Fruit fly (Drosophila melanogaster): ENCODE results near the gene CG16711.

CG16711 gene

dm6 chr3L:9692234-9692891, 11.8 kb upstream of the CG16711 start (continued):
- TF ChIP-seq CG17359 (tag; optimal IDR thresholded peaks at IDR 0.05), result no peak
- TF ChIP-seq Fer3 (tag; optimal IDR thresholded peaks at IDR 0.05), result no peak
- TF ChIP-seq CG4360 (GFP tag; IDR thresholded peaks at IDR 0.05), result peak; percentile 98
- peak; percentile 66 for TF ChIP-seq CG18011 (GFP tag; optimal IDR thresholded peaks at IDR 0.05)
- peak; percentile 98 for TF ChIP-seq CG3163 (GFP tag; optimal IDR thresholded peaks at IDR 0.05)
- no peak for TF ChIP-seq CG6254 (GFP tag; optimal IDR thresholded peaks at IDR 0.05)
- TF ChIP-seq CG2202 (tag; optimal IDR thresholded peaks at IDR 0.05), result no peak
- no peak for TF ChIP-seq az2 (GFP tag; optimal IDR thresholded peaks at IDR 0.05)
- TF ChIP-seq gsb (GFP tag; IDR thresholded peaks at IDR 0.05), result no peak
- TF ChIP-seq sug (tag; optimal IDR thresholded peaks at IDR 0.05), result peak; percentile 99
- TF ChIP-seq Pdp1 (GFP tag; optimal IDR thresholded peaks at IDR 0.05), result peak in 1 of 2 experiments; percentile 23
- no peak for TF ChIP-seq Hmx (GFP tag; optimal IDR thresholded peaks at IDR 0.05)
- TF ChIP-seq CG6765 (GFP tag; optimal IDR thresholded peaks at IDR 0.05), result no peak
- TF ChIP-seq CG9609 (GFP tag; optimal IDR thresholded peaks at IDR 0.05), result no peak
- peak; percentile 25; the same call in 1 of the 2 replicates for TF ChIP-seq Bgb (GFP tag; IDR thresholded peaks at IDR 0.05; ENCODE audit: partially characterized antibody)
- TF ChIP-seq CG13287 (GFP tag; IDR thresholded peaks at IDR 0.05; ENCODE audit: partially characterized antibody), result peak; percentile 43; the same call in 1 of the 2 replicates
- peak; percentile 53; the same call in 1 of the 3 replicates for TF ChIP-seq ci (GFP tag; IDR thresholded peaks at IDR 0.05)
- no peak for TF ChIP-seq HmgZ (tag; optimal IDR thresholded peaks at IDR 0.05)
- TF ChIP-seq eve (GFP tag; optimal IDR thresholded peaks at IDR 0.05), result peak in 1 of 2 experiments; percentile 83
- TF ChIP-seq sna (GFP tag; IDR thresholded peaks at IDR 0.05; ENCODE audit: partially characterized antibody), result peak; percentile 77
- TF ChIP-seq dimm (GFP tag; IDR thresholded peaks at IDR 0.05), result no peak
- TF ChIP-seq CG15073 (GFP tag; optimal IDR thresholded peaks at IDR 0.05), result no peak
- no peak for TF ChIP-seq fru (optimal IDR thresholded peaks at IDR 0.05)
- peak; percentile 95 for TF ChIP-seq Adf1 (GFP tag; IDR thresholded peaks at IDR 0.05)
- TF ChIP-seq HLHmδ (GFP tag; optimal IDR thresholded peaks at IDR 0.05), result peak; percentile 66
- peak; percentile 27; the same call in 1 of the 2 replicates for TF ChIP-seq tna (GFP tag; IDR thresholded peaks at IDR 0.05; ENCODE audit: partially characterized antibody)
- TF ChIP-seq CrebB (tag; optimal IDR thresholded peaks at IDR 0.05), result peak; percentile 14
- TF ChIP-seq Sin3A (optimal IDR thresholded peaks at IDR 0.05), result no peak
- TF ChIP-seq CTCF (GFP tag; optimal IDR thresholded peaks at IDR 0.05), result no peak
- TF ChIP-seq Oli (tag; optimal IDR thresholded peaks at IDR 0.05), result no peak
- TF ChIP-seq CG7987 (GFP tag; optimal IDR thresholded peaks at IDR 0.05), result peak; percentile 0
- peak; percentile 11 for TF ChIP-seq CG17912 (GFP tag; optimal IDR thresholded peaks at IDR 0.05)
- TF ChIP-seq yki (optimal IDR thresholded peaks at IDR 0.05), result peak; percentile 95
- peak; percentile 73 for TF ChIP-seq CG34224 (GFP tag; IDR thresholded peaks at IDR 0.05; ENCODE audit: partially characterized antibody)
- TF ChIP-seq nom (GFP tag; optimal IDR thresholded peaks at IDR 0.05), result peak; percentile 20
- TF ChIP-seq Awh (GFP tag; IDR thresholded peaks at IDR 0.05), result peak; percentile 63
- peak; percentile 96 for TF ChIP-seq sr (GFP tag; IDR thresholded peaks at IDR 0.05)
- TF ChIP-seq CG17328 (GFP tag; IDR thresholded peaks at IDR 0.05), result no peak
- peak; percentile 32; the same call in 2 of the 3 replicates for TF ChIP-seq Aef1 (GFP tag; IDR thresholded peaks at IDR 0.05)
- no peak for TF ChIP-seq D19B (GFP tag; optimal IDR thresholded peaks at IDR 0.05)

dm6 chr3L:9692892-9693551, 11.1 kb upstream of the CG16711 start:
- TF ChIP-seq CG4360 (GFP tag; IDR thresholded peaks at IDR 0.05), result no peak
- no peak for TF ChIP-seq amos (GFP tag; IDR thresholded peaks at IDR 0.05; ENCODE audit: partially characterized antibody)
- TF ChIP-seq ind (GFP tag; optimal IDR thresholded peaks at IDR 0.05), result peak; percentile 96
- TF ChIP-seq Ravus (GFP tag; IDR thresholded peaks at IDR 0.05), result peak; percentile 65
- peak; percentile 83 for TF ChIP-seq Nf-YB (GFP tag; optimal IDR thresholded peaks at IDR 0.05)
- TF ChIP-seq Dip2 (GFP tag; IDR thresholded peaks at IDR 0.05), result peak; percentile 21; the same call in 1 of the 2 replicates
- TF ChIP-seq sob (GFP tag; IDR thresholded peaks at IDR 0.05), result peak; percentile 92
- TF ChIP-seq tgo (GFP tag; IDR thresholded peaks at IDR 0.05), result peak; percentile 91
- TF ChIP-seq Hey (tag; optimal IDR thresholded peaks at IDR 0.05), result peak; percentile 54
- TF ChIP-seq trem (tag; optimal IDR thresholded peaks at IDR 0.05), result peak; percentile 78
- TF ChIP-seq odd (GFP tag; optimal IDR thresholded peaks at IDR 0.05), result peak; percentile 95
- peak; percentile 94 for TF ChIP-seq en (GFP tag; optimal IDR thresholded peaks at IDR 0.05)
- TF ChIP-seq Xbp1 (GFP tag; optimal IDR thresholded peaks at IDR 0.05), result peak; percentile 96

Data from whole organism, embryonic.